Worm (Caenorhabditis elegans): ENCODE results near the gene K02E11.6.

DNA sequence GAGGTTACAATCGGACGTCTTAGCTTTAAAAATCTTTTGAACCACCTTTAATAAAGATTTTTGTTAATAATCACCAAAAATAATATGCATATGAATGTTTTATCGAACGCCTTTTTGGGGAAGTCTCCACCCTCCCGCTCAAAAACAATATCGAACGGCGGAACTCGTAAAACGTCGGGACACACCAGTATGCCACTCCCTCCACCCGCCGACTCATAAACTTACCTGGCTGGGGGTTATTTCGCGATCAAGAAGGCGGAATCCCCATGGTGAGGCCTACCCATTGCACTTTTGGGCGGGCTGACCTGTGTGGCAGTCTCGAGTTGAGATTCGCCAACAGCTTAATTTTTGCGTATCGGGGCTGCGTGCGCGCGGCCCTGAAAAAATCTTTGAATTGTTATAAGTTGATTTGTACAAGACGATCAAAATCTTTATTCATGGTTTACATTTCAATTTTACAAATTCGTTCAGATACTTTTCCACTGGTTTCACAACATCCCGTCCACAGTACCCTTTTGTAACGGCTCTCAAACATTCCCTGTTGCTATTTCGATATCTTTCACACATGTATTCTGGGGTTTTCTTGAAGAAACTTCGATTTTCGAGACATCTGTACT lies 18.8 kb downstream of the K02E11.6 start:
- TF ChIP-seq unc-62 (GFP tag; optimal IDR thresholded peaks at IDR 0.05) (no peak), nhr-12 (tag; optimal IDR thresholded peaks at IDR 0.05) (no peak), nhr-28 (tag; optimal IDR thresholded peaks at IDR 0.05) (no peak), ces-1 (GFP tag; optimal IDR thresholded peaks at IDR 0.05) (no peak), mab-5 (tag; optimal IDR thresholded peaks at IDR 0.05) (no peak), ceh-43 (GFP tag; optimal IDR thresholded peaks at IDR 0.05) (no peak), nhr-76 (tag; optimal IDR thresholded peaks at IDR 0.05) (no peak), lin-13 (tag; optimal IDR thresholded peaks at IDR 0.05) (no peak), mep-1 (tag; optimal IDR thresholded peaks at IDR 0.05) (no peak), blmp-1 (tag; optimal IDR thresholded peaks at IDR 0.05) (no peak), nhr-237 (tag; optimal IDR thresholded peaks at IDR 0.05) (no peak)
